Worm (Caenorhabditis elegans) whole organism, early embryonic: Measurements from ENCODE around the gene F52C9.3.

ENCODE experiments used
- B0310.2 ChIP-seq: sonication (generic microtip); optimal IDR thresholded peaks from 2 replicates; lab custom pipeline; 2016; ENCODE audit warnings: mild to moderate bottlenecking, missing genetic modification characterization, missing compliant biosample characterization
- ama-1 ChIP-seq: fragments of 150-350 bp; optimal IDR thresholded peaks from 2 replicates; lab custom pipeline; 2014
- ceh-36 ChIP-seq: sonication (generic microtip); optimal IDR thresholded peaks from 2 replicates; lab custom pipeline; 2016; ENCODE audit warnings: missing genetic modification characterization, inconsistent platforms, missing compliant biosample characterization
- ets-7 ChIP-seq: sonication (generic microtip); optimal IDR thresholded peaks from 2 replicates; lab custom pipeline; 2016; ENCODE audit warnings: missing genotype, missing genetic modification characterization, missing compliant biosample characterization
- flt-1 ChIP-seq: fragments of 200-800 bp; sonication (Bioruptor generic); IDR thresholded peaks from 2 replicates; pipeline ENCODE4 v1.3.6; 2022; ENCODE audit warnings: missing genetic modification characterization, missing compliant biosample characterization
- hmg-4 ChIP-seq: fragments of 200-800 bp; sonication (Bioruptor generic); optimal IDR thresholded peaks from 2 replicates; lab custom pipeline; 2018; ENCODE audit warnings: mild to moderate bottlenecking, missing genetic modification characterization, missing compliant biosample characterization
- hnd-1 ChIP-seq: sonication (generic microtip); optimal IDR thresholded peaks from 2 replicates; lab custom pipeline; 2016; ENCODE audit warnings: missing genetic modification characterization, missing compliant biosample characterization
- sea-1 ChIP-seq: fragments of 200-800 bp; sonication (Bioruptor generic); conservative IDR thresholded peaks from 2 replicates; pipeline ENCODE4 v1.3.6; 2022; ENCODE audit warnings: missing genetic modification characterization, missing compliant biosample characterization

DNA sequence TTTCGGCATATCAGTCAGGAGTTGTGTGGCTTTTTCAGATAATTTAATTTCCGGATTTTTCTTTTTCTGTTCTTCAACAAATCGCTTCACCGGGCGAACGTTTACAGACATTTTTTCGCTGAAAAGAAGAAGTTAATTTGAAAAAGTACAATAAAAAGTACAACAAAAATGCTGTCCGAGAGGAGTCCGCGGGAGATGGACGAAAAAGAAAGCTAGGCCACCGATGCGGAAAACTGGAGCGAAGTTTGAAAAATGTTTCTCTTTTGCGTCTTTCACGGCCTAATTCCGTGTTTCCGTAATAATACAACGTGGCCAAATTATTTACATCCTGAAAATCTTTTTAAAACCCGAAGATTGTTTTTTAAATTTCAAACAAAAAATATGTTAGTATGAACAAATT is 27.6 kb downstream of the F52C9.3 start, which contains the start of gene thoc-5:
- TF ChIP-seq B0310.2 (tag; lab: Kevin White, UChicago) (no peak), ama-1 (lab: Kevin White, UChicago) (no peak), hmg-4 (GFP tag; lab: Kevin White, UChicago) (no peak), flt-1 (GFP tag; lab: Robert Waterston, UW) (peak; percentile 58), sea-1 (GFP tag; lab: Robert Waterston, UW) (no peak), ceh-36 (tag; lab: Kevin White, UChicago) (no peak), ets-7 (tag; lab: Kevin White, UChicago) (peak; percentile 10), hnd-1 (tag; lab: Kevin White, UChicago) (no peak)
